Worm (Caenorhabditis elegans): ENCODE measurements around the gene Y56A3A.2.

Y56A3A.2 gene

DNA sequence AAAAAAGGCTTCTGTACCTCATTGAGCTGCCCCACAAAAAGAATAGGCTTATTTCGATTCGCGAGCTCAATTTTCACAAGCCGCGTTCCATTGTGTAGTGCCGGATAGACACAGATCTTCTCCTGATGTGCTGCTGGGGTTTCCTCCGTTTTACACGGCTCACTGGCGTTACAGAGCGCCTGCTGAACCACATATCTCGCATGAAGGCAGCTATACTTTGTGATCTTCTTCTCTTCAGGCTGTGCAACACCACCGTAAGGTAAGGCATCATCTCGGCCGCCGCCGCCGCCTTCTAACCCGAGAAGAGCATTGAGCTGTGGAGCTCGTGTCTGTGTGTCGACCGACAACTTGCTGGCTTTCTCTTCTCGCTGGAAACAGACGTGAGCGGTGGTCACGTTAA lies 8.5 kb downstream of the Y56A3A.2 start:
- TF ChIP-seq hlh-15 (tag; optimal IDR thresholded peaks at IDR 0.05) (no peak), unc-86 (tag; optimal IDR thresholded peaks at IDR 0.05) (no peak), fkh-6 (tag; optimal IDR thresholded peaks at IDR 0.05) (no peak)

DNA sequence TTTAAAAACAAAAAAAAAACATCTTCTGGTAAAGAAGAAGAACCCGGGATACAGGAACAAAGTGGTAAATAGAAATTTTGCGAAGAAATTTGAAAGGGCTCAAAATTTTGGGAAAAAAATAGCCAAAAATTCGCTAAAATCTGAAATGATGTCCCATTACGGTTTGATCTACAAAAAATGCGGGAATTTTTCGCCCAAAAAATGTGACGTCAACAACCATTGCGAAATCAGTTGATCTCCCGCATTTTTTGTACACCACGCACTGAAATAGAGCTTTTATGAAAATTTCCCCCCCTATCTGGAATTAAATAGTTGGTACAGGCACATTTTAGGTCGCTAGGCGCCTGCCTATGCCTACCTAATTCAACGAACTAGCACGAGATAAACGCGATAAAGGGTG lies 12.5 kb downstream of the Y56A3A.2 start:
- TF ChIP-seq fax-1 (tag; optimal IDR thresholded peaks at IDR 0.05) = no peak
- TF ChIP-seq pha-2 (tag; optimal IDR thresholded peaks at IDR 0.05) = no peak
- no peak for TF ChIP-seq unc-42 (tag; optimal IDR thresholded peaks at IDR 0.05)
- TF ChIP-seq dmd-4 (tag; optimal IDR thresholded peaks at IDR 0.05; ENCODE audit: borderline replicate concordance) = no peak
- no peak for TF ChIP-seq madf-2 (tag; optimal IDR thresholded peaks at IDR 0.05)
- TF ChIP-seq ceh-45 (GFP tag; IDR thresholded peaks at IDR 0.05) = no peak
- no peak for TF ChIP-seq fkh-6 (tag; optimal IDR thresholded peaks at IDR 0.05)

ce11 chrIII:11848317-11848716 lies 13.7 kb downstream of the Y56A3A.2 start:
- TF ChIP-seq npax-4 (tag; optimal IDR thresholded peaks at IDR 0.05) (no peak), ceh-19 (GFP tag; optimal IDR thresholded peaks at IDR 0.05) (no peak), lim-6 (tag; optimal IDR thresholded peaks at IDR 0.05) (peak; percentile 52), K09A11.1 (tag; optimal IDR thresholded peaks at IDR 0.05; ENCODE audit: insufficient read depth) (no peak), pha-2 (tag; optimal IDR thresholded peaks at IDR 0.05) (no peak), syd-9 (tag; optimal IDR thresholded peaks at IDR 0.05) (no peak), zip-5 (tag; optimal IDR thresholded peaks at IDR 0.05) (peak; percentile 57), gmeb-2 (tag; optimal IDR thresholded peaks at IDR 0.05) (no peak), mec-3 (tag; optimal IDR thresholded peaks at IDR 0.05; ENCODE audit: borderline replicate concordance) (no peak), ceh-22 (tag; optimal IDR thresholded peaks at IDR 0.05) (no peak), C38D4.7 (GFP tag; optimal IDR thresholded peaks at IDR 0.05) (no peak), sdc-2 (tag; optimal IDR thresholded peaks at IDR 0.05) (no peak), elt-4 (tag; optimal IDR thresholded peaks at IDR 0.05) (no peak), pax-1 (tag; optimal IDR thresholded peaks at IDR 0.05) (no peak), ahr-1 (tag; optimal IDR thresholded peaks at IDR 0.05) (peak; percentile 27), unc-55 (GFP tag; optimal IDR thresholded peaks at IDR 0.05) (no peak), ref-2 (tag; optimal IDR thresholded peaks at IDR 0.05) (peak; percentile 67), ceh-6 (GFP tag; optimal IDR thresholded peaks at IDR 0.05) (no peak), eyg-1 (tag; optimal IDR thresholded peaks at IDR 0.05) (no peak), sox-4 (tag; optimal IDR thresholded peaks at IDR 0.05) (no peak), K02D7.2 (tag; optimal IDR thresholded peaks at IDR 0.05) (peak; percentile 4), ceh-9 (tag; optimal IDR thresholded peaks at IDR 0.05) (no peak), ceh-31 (tag; optimal IDR thresholded peaks at IDR 0.05) (peak; percentile 88), lin-11 (tag; optimal IDR thresholded peaks at IDR 0.05) (no peak), ama-1 (optimal IDR thresholded peaks at IDR 0.05) (no peak), F13H6.1 (tag; optimal IDR thresholded peaks at IDR 0.05) (peak; percentile 44), C08G9.2 (tag; optimal IDR thresholded peaks at IDR 0.05) (peak; percentile 62), nhr-232 (tag; optimal IDR thresholded peaks at IDR 0.05) (no peak), ceh-2 (tag; optimal IDR thresholded peaks at IDR 0.05) (peak; percentile 62), ceh-18 (tag; optimal IDR thresholded peaks at IDR 0.05) (no peak), tbx-7 (tag; optimal IDR thresholded peaks at IDR 0.05) (peak; percentile 52), ceh-14 (tag; optimal IDR thresholded peaks at IDR 0.05) (peak; percentile 64), pros-1 (tag; optimal IDR thresholded peaks at IDR 0.05) (no peak), pag-3 (tag; optimal IDR thresholded peaks at IDR 0.05; ENCODE audit: borderline replicate concordance) (no peak), ceh-30 (tag; optimal IDR thresholded peaks at IDR 0.05) (no peak), nfya-1 (tag; optimal IDR thresholded peaks at IDR 0.05) (no peak), hlh-6 (tag; optimal IDR thresholded peaks at IDR 0.05) (no peak), fax-1 (tag; optimal IDR thresholded peaks at IDR 0.05) (peak; percentile 52), pat-9 (tag; optimal IDR thresholded peaks at IDR 0.05) (no peak), fkh-6 (tag; optimal IDR thresholded peaks at IDR 0.05) (peak; percentile 34), tbx-2 (tag; optimal IDR thresholded peaks at IDR 0.05) (peak; percentile 82), ceh-24 (tag; optimal IDR thresholded peaks at IDR 0.05) (no peak), odd-2 (tag; optimal IDR thresholded peaks at IDR 0.05) (no peak), ttx-3 (tag; optimal IDR thresholded peaks at IDR 0.05) (no peak)

Data from whole organism, late embryonic.